Fruit fly (Drosophila melanogaster) Kc167 (cell line): ENCODE results near the gene Sox21a.

Experiments
- Myc ChIP-seq: fragments of >200 bp; optimal IDR thresholded peaks from 2 replicates; lab custom pipeline; 2017; ENCODE audit warnings: missing external identifiers
- Sin3A ChIP-seq: fragments of >200 bp; optimal IDR thresholded peaks from 2 replicates; lab custom pipeline; 2018; ENCODE audit warnings: missing external identifiers
- h ChIP-seq: fragments of >200 bp; optimal IDR thresholded peaks from 3 replicates; lab custom pipeline; 2018; ENCODE audit warnings: missing external identifiers
- insv ChIP-seq: fragments of >200 bp; optimal IDR thresholded peaks from 3 replicates; lab custom pipeline; 2018; ENCODE audit warnings: missing external identifiers
- psq ChIP-seq: fragments of >200 bp; optimal IDR thresholded peaks from 2 replicates; lab custom pipeline; 2017; ENCODE audit warnings: missing external identifiers
- ttk ChIP-seq: sonication (Bioruptor generic); optimal IDR thresholded peaks from 2 replicates; lab custom pipeline; 2017; ENCODE audit warnings: missing external identifiers

Gene Sox21a

DNA sequence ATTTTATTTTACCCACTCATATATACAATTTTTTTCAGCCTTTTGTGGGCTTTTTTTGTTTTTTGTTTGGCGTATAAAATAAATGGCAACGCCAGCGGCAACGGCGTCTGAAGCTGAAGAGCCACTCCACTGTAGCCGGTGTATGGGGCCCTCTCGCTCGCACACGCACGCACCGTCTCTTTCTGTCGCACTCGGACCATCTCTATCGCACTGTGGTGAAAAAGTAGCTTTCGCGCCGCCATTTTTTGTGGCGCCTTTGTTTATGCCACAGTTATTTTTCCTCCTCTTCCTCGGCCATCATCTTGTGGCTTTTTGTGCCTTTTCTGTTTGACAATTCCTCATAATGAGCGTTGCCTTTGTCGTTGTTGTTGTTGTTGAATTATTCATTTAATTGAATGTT is 14.1 kb upstream of the Sox21a start:
- no peak for TF ChIP-seq ttk (lab: Kevin White, UChicago)
- TF ChIP-seq h (lab: Kevin White, UChicago), result no peak
- TF ChIP-seq insv (lab: Kevin White, UChicago), result no peak
- no peak for TF ChIP-seq Sin3A (lab: Kevin White, UChicago)
- TF ChIP-seq Myc (lab: Kevin White, UChicago), result no peak
- no peak for TF ChIP-seq psq (lab: Kevin White, UChicago)

dm6 chr3L:14118767-14119166 is 10.8 kb upstream of the Sox21a start:
- TF ChIP-seq insv (lab: Kevin White, UChicago) (no peak), Myc (lab: Kevin White, UChicago) (no peak), ttk (lab: Kevin White, UChicago) (no peak), h (lab: Kevin White, UChicago) (no peak), Sin3A (lab: Kevin White, UChicago) (no peak), psq (lab: Kevin White, UChicago) (no peak)

- no peak for TF ChIP-seq insv (lab: Kevin White, UChicago)
- TF ChIP-seq Myc (lab: Kevin White, UChicago), result no peak
- no peak for TF ChIP-seq psq (lab: Kevin White, UChicago)
- TF ChIP-seq h (lab: Kevin White, UChicago), result no peak
- TF ChIP-seq ttk (lab: Kevin White, UChicago), result no peak
- TF ChIP-seq Sin3A (lab: Kevin White, UChicago), result no peak
Measured at dm6 chr3L:14114084-14114483, 6.2 kb upstream of the Sox21a start.

dm6 chr3L:14112899-14113430 is 5.0 kb upstream of the Sox21a start:
- TF ChIP-seq Sin3A (lab: Kevin White, UChicago) (no peak), psq (lab: Kevin White, UChicago) (no peak), ttk (lab: Kevin White, UChicago) (no peak), h (lab: Kevin White, UChicago) (no peak), Myc (lab: Kevin White, UChicago) (no peak), insv (lab: Kevin White, UChicago) (no peak)

DNA sequence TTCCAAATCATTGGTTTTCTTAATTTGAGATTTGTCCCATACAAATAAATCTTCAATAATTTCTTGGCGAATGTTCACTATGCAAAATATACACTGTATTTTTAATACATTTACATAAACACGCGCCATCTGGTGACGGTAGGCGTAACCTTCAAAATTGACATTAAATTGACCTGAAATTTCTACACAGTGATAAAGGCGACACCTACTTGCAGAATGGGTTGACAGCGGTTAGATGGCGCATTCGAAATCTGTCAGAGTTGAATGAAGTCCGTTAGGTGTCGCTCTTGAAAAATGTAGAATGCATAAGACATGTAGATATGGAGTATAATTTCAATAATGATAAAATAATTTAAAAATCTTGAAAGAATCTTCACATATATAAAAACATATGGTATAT is 3.5 kb upstream of the Sox21a start:
- TF ChIP-seq ttk (lab: Kevin White, UChicago), result no peak

DNA sequence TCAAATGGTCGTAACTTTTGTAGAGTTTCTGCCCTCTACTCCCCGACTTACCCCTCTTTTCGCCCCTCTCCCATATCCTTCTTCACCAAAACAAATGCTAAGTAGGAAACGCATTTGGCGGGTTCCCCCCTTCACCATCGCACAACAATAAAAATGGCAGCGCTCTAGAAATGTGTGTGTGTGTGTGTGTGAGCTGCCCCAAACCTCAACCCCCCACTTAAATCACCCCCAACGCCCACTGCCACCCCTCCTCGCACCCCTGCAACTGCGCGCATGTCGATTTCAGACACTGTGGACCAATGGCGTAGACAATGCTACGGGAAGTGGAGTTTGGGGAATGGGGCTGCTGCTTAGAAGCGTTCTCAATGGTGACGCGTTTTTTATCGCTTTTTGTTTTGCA is 1.9 kb upstream of the Sox21a start:
- TF ChIP-seq insv (lab: Kevin White, UChicago) (no peak), Sin3A (lab: Kevin White, UChicago) (no peak), ttk (lab: Kevin White, UChicago) (no peak), psq (lab: Kevin White, UChicago) (no peak)

DNA sequence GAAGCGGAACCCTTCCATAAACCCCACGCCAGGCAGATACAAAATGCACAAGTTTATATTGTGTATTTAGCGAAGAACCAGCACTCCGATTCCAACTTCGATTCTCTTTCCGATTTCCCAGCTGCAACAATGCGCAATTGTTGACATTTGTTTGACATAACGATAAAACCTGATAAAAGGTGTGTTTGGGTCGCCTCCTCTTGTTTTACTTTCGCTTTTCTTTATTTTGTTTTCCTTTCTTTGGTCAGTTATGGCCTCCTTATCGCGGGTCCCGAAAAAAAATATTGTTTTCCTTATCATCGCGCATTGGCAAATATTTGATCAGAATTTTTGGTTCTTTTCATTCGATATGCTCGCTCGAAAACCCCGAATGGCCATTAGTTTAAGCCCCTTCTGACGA is 2.9 kb downstream of the Sox21a start:
- TF ChIP-seq Myc (lab: Kevin White, UChicago), result no peak
- no peak for TF ChIP-seq Sin3A (lab: Kevin White, UChicago)
- no peak for TF ChIP-seq psq (lab: Kevin White, UChicago)
- TF ChIP-seq ttk (lab: Kevin White, UChicago), result no peak
- no peak for TF ChIP-seq insv (lab: Kevin White, UChicago)
- TF ChIP-seq h (lab: Kevin White, UChicago), result no peak

- TF ChIP-seq h (lab: Kevin White, UChicago) (no peak), Myc (lab: Kevin White, UChicago) (no peak), Sin3A (lab: Kevin White, UChicago) (no peak), psq (lab: Kevin White, UChicago) (no peak), insv (lab: Kevin White, UChicago) (no peak), ttk (lab: Kevin White, UChicago) (no peak)
Measured at dm6 chr3L:14101421-14102130, 6.3 kb downstream of the Sox21a start.

- no peak for TF ChIP-seq Sin3A (lab: Kevin White, UChicago)
- no peak for TF ChIP-seq insv (lab: Kevin White, UChicago)
- TF ChIP-seq psq (lab: Kevin White, UChicago), result no peak
- no peak for TF ChIP-seq Myc (lab: Kevin White, UChicago)
- TF ChIP-seq h (lab: Kevin White, UChicago), result no peak
- TF ChIP-seq ttk (lab: Kevin White, UChicago), result no peak
Measured at dm6 chr3L:14100058-14100457, 7.9 kb downstream of the Sox21a start.

- TF ChIP-seq Myc (lab: Kevin White, UChicago) (no peak), psq (lab: Kevin White, UChicago) (no peak), ttk (lab: Kevin White, UChicago) (no peak), h (lab: Kevin White, UChicago) (no peak), Sin3A (lab: Kevin White, UChicago) (no peak), insv (lab: Kevin White, UChicago) (no peak)
Measured at dm6 chr3L:14097941-14098545, 9.9 kb downstream of the Sox21a start, which contains the start of gene Fbp1. Fbp1 (minus strand) TSS chr3L:14098053.

dm6 chr3L:14089516-14089915 is 18.4 kb downstream of the Sox21a start:
- TF ChIP-seq insv (lab: Kevin White, UChicago) (no peak), h (lab: Kevin White, UChicago) (no peak), ttk (lab: Kevin White, UChicago) (no peak), Myc (lab: Kevin White, UChicago) (no peak), psq (lab: Kevin White, UChicago) (no peak), Sin3A (lab: Kevin White, UChicago) (no peak)
